Fruit fly (Drosophila melanogaster) whole organism, embryonic: Measurements from ENCODE around the gene CG13850.

ENCODE experiments used
- Ada2b ChIP-seq: fragments of 200-800 bp; sonication (Bioruptor generic); IDR thresholded peaks from 2 replicates; pipeline ENCODE4 v1.3.6; 2022; ENCODE audit warnings: missing biosample characterization, missing genetic modification characterization
- Asciz ChIP-seq: fragments of 200-800 bp; sonication (Bioruptor generic); optimal IDR thresholded peaks from 2 replicates; lab custom pipeline; 2017; ENCODE audit warnings: missing biosample characterization, mild to moderate bottlenecking, missing genetic modification characterization, missing genetic modification reagents
- BEAF-32 ChIP-seq: fragments of 200-800 bp; sonication (Bioruptor generic); optimal IDR thresholded peaks from 3 replicates; lab custom pipeline; 2017; ENCODE audit warnings: missing biosample characterization, missing genetic modification characterization, mild to moderate bottlenecking, moderate library complexity, missing genetic modification reagents
- CG10979 ChIP-seq: fragments of 200-800 bp; sonication (Bioruptor generic); optimal IDR thresholded peaks from 2 replicates; lab custom pipeline; 2018; ENCODE audit warnings: missing biosample characterization, mild to moderate bottlenecking, missing genetic modification characterization, moderate library complexity
- CG11696 ChIP-seq: fragments of 200-800 bp; sonication (Bioruptor generic); IDR thresholded peaks from 2 replicates; pipeline ENCODE4 v1.3.6; 2022; ENCODE audit warnings: missing biosample characterization, missing genetic modification characterization
- CG12744 ChIP-seq: fragments of 200-800 bp; sonication (Bioruptor generic); optimal IDR thresholded peaks from 2 replicates; lab custom pipeline; 2016; ENCODE audit warnings: missing biosample characterization, missing genetic modification characterization
- CG14860 ChIP-seq: fragments of 200-800 bp; sonication (Bioruptor generic); IDR thresholded peaks from 3 replicates; pipeline ENCODE4 v1.3.6; 2022; ENCODE audit warnings: missing biosample characterization, missing genetic modification characterization; ENCODE audit not compliant: partially characterized antibody
- CG14965 ChIP-seq: fragments of 200-800 bp; sonication (Bioruptor generic); optimal IDR thresholded peaks from 2 replicates; lab custom pipeline; 2016; ENCODE audit warnings: missing biosample characterization, missing genetic modification characterization, borderline replicate concordance
- CG15601 ChIP-seq: fragments of 200-800 bp; sonication (Bioruptor generic); optimal IDR thresholded peaks from 3 replicates; lab custom pipeline; 2019; ENCODE audit warnings: missing biosample characterization, mild to moderate bottlenecking, missing genetic modification characterization, moderate library complexity
- CG16779 ChIP-seq: fragments of 200-800 bp; sonication (Bioruptor generic); IDR thresholded peaks from 2 replicates; pipeline ENCODE4 v1.3.6; 2022; ENCODE audit warnings: missing biosample characterization, missing genetic modification characterization
- CG17328 ChIP-seq: fragments of 200-800 bp; sonication (Bioruptor generic); IDR thresholded peaks from 2 replicates; pipeline ENCODE4 v1.3.6; 2022; ENCODE audit warnings: missing biosample characterization, missing genetic modification characterization
- CG17361 ChIP-seq: fragments of 200-800 bp; sonication (Bioruptor generic); IDR thresholded peaks from 3 replicates; pipeline ENCODE4 v1.3.6; 2022; ENCODE audit warnings: missing biosample characterization, missing genetic modification characterization
- CG18011 ChIP-seq: fragments of 200-800 bp; sonication (Bioruptor generic); optimal IDR thresholded peaks from 2 replicates; lab custom pipeline; 2017; ENCODE audit warnings: missing biosample characterization, missing genetic modification characterization, mild to moderate bottlenecking, moderate library complexity, missing genotype
- CG1832 ChIP-seq: fragments of 200-800 bp; sonication (Bioruptor generic); optimal IDR thresholded peaks from 2 replicates; lab custom pipeline; 2017; ENCODE audit warnings: missing biosample characterization, mild to moderate bottlenecking, missing genetic modification characterization, inconsistent platforms
- CG34376 ChIP-seq: fragments of 200-800 bp; sonication (Bioruptor generic); optimal IDR thresholded peaks from 2 replicates; lab custom pipeline; 2018; ENCODE audit warnings: missing biosample characterization, mild to moderate bottlenecking, missing genetic modification characterization
- CG4820 ChIP-seq: fragments of 200-800 bp; sonication (Bioruptor generic); optimal IDR thresholded peaks from 3 replicates; lab custom pipeline; 2016; ENCODE audit warnings: missing biosample characterization, missing genetic modification characterization
- CG4854 ChIP-seq: fragments of 200-800 bp; sonication (Bioruptor generic); optimal IDR thresholded peaks from 2 replicates; lab custom pipeline; 2016; ENCODE audit warnings: missing biosample characterization, missing genetic modification characterization, inconsistent platforms
- CG6654 ChIP-seq: fragments of 200-800 bp; sonication (Bioruptor generic); optimal IDR thresholded peaks from 2 replicates; lab custom pipeline; 2017; ENCODE audit warnings: missing biosample characterization, mild to moderate bottlenecking, missing genetic modification characterization
- CG8290 ChIP-seq, 3 experiments: fragments of 200-800 bp; sonication (Bioruptor generic); optimal IDR thresholded peaks; 2 replicates each; lab custom pipeline; 2016 to 2019; ENCODE audit warnings: missing biosample characterization in 3 of 3, missing genetic modification characterization in 3 of 3, mild to moderate bottlenecking in 2 of 3, moderate library complexity in 1 of 3
- CG9932 ChIP-seq: fragments of 200-800 bp; sonication (Bioruptor generic); IDR thresholded peaks from 2 replicates; pipeline ENCODE4 v1.3.6; 2022; ENCODE audit warnings: missing biosample characterization, missing genetic modification characterization
- CkIIα-i1 ChIP-seq: fragments of 200-800 bp; sonication (Bioruptor generic); IDR thresholded peaks from 2 replicates; pipeline ENCODE4 v1.3.6; 2022; ENCODE audit warnings: missing biosample characterization, missing genetic modification characterization
- Dref ChIP-seq: fragments of 200-800 bp; sonication (Bioruptor generic); IDR thresholded peaks from 2 replicates; pipeline ENCODE4 v1.3.6; 2022; ENCODE audit warnings: missing biosample characterization, missing genetic modification characterization
- ERR ChIP-seq: fragments of 200-800 bp; sonication (Bioruptor generic); optimal IDR thresholded peaks from 2 replicates; lab custom pipeline; 2016; ENCODE audit warnings: missing biosample characterization, missing genetic modification characterization
- Mes4 ChIP-seq: fragments of 200-800 bp; sonication (Bioruptor generic); optimal IDR thresholded peaks from 2 replicates; lab custom pipeline; 2016; ENCODE audit warnings: missing biosample characterization, missing genetic modification characterization
- NC2α ChIP-seq: fragments of 200-800 bp; sonication (Bioruptor generic); optimal IDR thresholded peaks from 2 replicates; lab custom pipeline; 2016; ENCODE audit warnings: missing biosample characterization, missing genetic modification characterization
- NC2β ChIP-seq: fragments of 200-800 bp; sonication (Bioruptor generic); optimal IDR thresholded peaks from 2 replicates; lab custom pipeline; 2016; ENCODE audit warnings: missing biosample characterization, missing genetic modification characterization
- Nf-YC ChIP-seq: fragments of 200-800 bp; optimal IDR thresholded peaks from 3 replicates; lab custom pipeline; 2019; ENCODE audit warnings: missing biosample characterization, mild to moderate bottlenecking, missing genetic modification characterization, moderate library complexity
- Xrp1 ChIP-seq: fragments of 200-800 bp; sonication (Bioruptor generic); IDR thresholded peaks from 2 replicates; pipeline ENCODE4 v1.3.6; 2022; ENCODE audit warnings: missing biosample characterization, missing genetic modification characterization
- amos ChIP-seq: fragments of 200-800 bp; sonication (Bioruptor generic); IDR thresholded peaks from 2 replicates; pipeline ENCODE4 v1.3.6; 2022; ENCODE audit warnings: missing biosample characterization, missing genetic modification characterization; ENCODE audit not compliant: partially characterized antibody
- cg ChIP-seq: fragments of 200-800 bp; sonication (Bioruptor generic); optimal IDR thresholded peaks from 3 replicates; lab custom pipeline; 2019; ENCODE audit warnings: missing biosample characterization, mild to moderate bottlenecking, missing genetic modification characterization, moderate library complexity
- croc ChIP-seq: fragments of 200-800 bp; sonication (Bioruptor generic); conservative IDR thresholded peaks from 3 replicates; pipeline ENCODE4 v1.3.6; 2022; ENCODE audit warnings: missing biosample characterization, missing genetic modification characterization
- crp ChIP-seq, 2 experiments: fragments of 200-800 bp; sonication (Bioruptor generic); optimal IDR thresholded peaks; 2 replicates in 1 of 2; 3 replicates in 1 of 2; lab custom pipeline; 2017; ENCODE audit warnings: missing biosample characterization in 2 of 2, missing genetic modification characterization in 2 of 2, mild to moderate bottlenecking in 1 of 2, moderate library complexity in 1 of 2
- en ChIP-seq: fragments of 200-800 bp; sonication (Bioruptor generic); optimal IDR thresholded peaks from 2 replicates; lab custom pipeline; 2016; ENCODE audit warnings: missing biosample characterization, missing genetic modification characterization
- exex ChIP-seq: fragments of 200-800 bp; sonication (Bioruptor generic); optimal IDR thresholded peaks from 4 replicates; lab custom pipeline; 2018; ENCODE audit warnings: missing biosample characterization, mild to moderate bottlenecking, missing genetic modification characterization, moderate library complexity
- grn ChIP-seq: fragments of 200-800 bp; sonication (Bioruptor generic); optimal IDR thresholded peaks from 3 replicates; lab custom pipeline; 2017; ENCODE audit warnings: missing biosample characterization, missing genetic modification characterization
- ham ChIP-seq: fragments of 200-800 bp; sonication (Bioruptor generic); IDR thresholded peaks from 2 replicates; pipeline ENCODE4 v1.3.6; 2022; ENCODE audit warnings: missing biosample characterization, missing genetic modification characterization
- klu ChIP-seq: fragments of 200-800 bp; sonication (Bioruptor generic); IDR thresholded peaks from 2 replicates; pipeline ENCODE4 v1.3.6; 2022; ENCODE audit warnings: missing biosample characterization, missing genetic modification characterization
- mld ChIP-seq: fragments of 200-800 bp; sonication (Bioruptor generic); IDR thresholded peaks from 3 replicates; pipeline ENCODE4 v1.3.6; 2022; ENCODE audit warnings: missing biosample characterization, missing genetic modification characterization; ENCODE audit not compliant: partially characterized antibody
- odd ChIP-seq: fragments of 200-800 bp; sonication (Bioruptor generic); optimal IDR thresholded peaks from 2 replicates; lab custom pipeline; 2017; ENCODE audit warnings: missing biosample characterization, mild to moderate bottlenecking, missing genetic modification characterization
- pfk ChIP-seq: fragments of 200-800 bp; sonication (Bioruptor generic); optimal IDR thresholded peaks from 2 replicates; lab custom pipeline; 2018; ENCODE audit warnings: missing biosample characterization, mild to moderate bottlenecking, missing genetic modification characterization, moderate library complexity
- pnt ChIP-seq: fragments of 200-800 bp; sonication (Bioruptor generic); optimal IDR thresholded peaks from 3 replicates; lab custom pipeline; 2016; ENCODE audit warnings: missing biosample characterization, missing genetic modification characterization
- sd ChIP-seq: fragments of 200-800 bp; sonication (Bioruptor generic); optimal IDR thresholded peaks from 3 replicates; lab custom pipeline; 2018; ENCODE audit warnings: missing biosample characterization, mild to moderate bottlenecking, missing genetic modification characterization, moderate library complexity
- sob ChIP-seq: fragments of 200-800 bp; sonication (Bioruptor generic); IDR thresholded peaks from 2 replicates; pipeline ENCODE4 v1.3.6; 2022; ENCODE audit warnings: missing biosample characterization, missing genetic modification characterization
- sug ChIP-seq: fragments of 200-800 bp; optimal IDR thresholded peaks from 2 replicates; lab custom pipeline; 2019; ENCODE audit warnings: missing biosample characterization, mild to moderate bottlenecking, missing genetic modification characterization, moderate library complexity
- tap ChIP-seq: fragments of 200-800 bp; optimal IDR thresholded peaks from 3 replicates; lab custom pipeline; 2019; ENCODE audit warnings: missing biosample characterization, mild to moderate bottlenecking, missing genetic modification characterization, moderate library complexity
- tgo ChIP-seq: fragments of 200-800 bp; sonication (Bioruptor generic); IDR thresholded peaks from 3 replicates; pipeline ENCODE4 v1.3.6; 2022; ENCODE audit warnings: missing biosample characterization, missing genetic modification characterization
- unc-4 ChIP-seq: fragments of 200-800 bp; sonication (Bioruptor generic); IDR thresholded peaks from 2 replicates; pipeline ENCODE4 v1.3.6; 2022; ENCODE audit warnings: missing biosample characterization, missing genetic modification characterization; ENCODE audit not compliant: partially characterized antibody
- vnd ChIP-seq: fragments of 200-800 bp; sonication (Bioruptor generic); IDR thresholded peaks from 3 replicates; pipeline ENCODE4 v1.3.6; 2022; ENCODE audit warnings: missing biosample characterization, missing genetic modification characterization; ENCODE audit not compliant: partially characterized antibody

CG13850 gene

DNA sequence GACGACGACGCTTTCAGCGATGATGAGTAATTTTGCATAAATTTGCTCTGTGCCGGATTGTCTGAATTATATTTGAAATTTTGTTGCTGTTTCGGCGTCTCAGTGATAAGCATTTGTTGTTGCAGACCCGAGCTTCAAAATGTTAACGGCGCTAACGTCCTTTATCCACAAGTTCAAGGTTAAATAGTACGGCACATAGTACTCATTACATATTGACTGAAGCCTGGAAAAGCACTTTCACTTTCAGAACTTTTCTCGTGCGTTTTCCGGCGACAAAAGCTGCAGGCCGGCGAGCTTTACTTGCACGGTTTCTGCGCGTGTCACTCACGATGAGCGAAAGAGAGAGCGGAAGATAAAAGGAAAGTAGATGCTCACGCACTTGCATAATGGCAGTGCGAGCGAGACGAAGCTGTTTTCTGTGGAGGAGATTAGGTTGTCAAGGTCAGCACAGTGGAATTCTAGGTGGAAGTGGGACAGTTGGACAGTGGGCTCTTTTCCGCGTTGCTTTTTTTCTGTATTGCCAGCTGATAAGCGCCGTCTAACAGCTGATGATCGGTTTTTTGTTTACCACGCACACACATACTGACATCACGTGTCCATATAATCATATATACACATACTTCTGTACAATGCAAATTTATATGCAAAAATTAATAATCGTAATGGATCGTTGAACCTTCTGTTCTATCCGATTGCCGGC, 42.5 kb downstream of the CG13850 start (continued):
- TF ChIP-seq CG6654 (GFP tag; lab: Kevin White, UChicago), result peak; percentile 2
- TF ChIP-seq CG4820 (GFP tag; lab: Kevin White, UChicago), result no peak
- no peak for TF ChIP-seq Asciz
- no peak for TF ChIP-seq CG17328 (GFP tag; lab: Robert Waterston, UW)
- TF ChIP-seq pnt (GFP tag; lab: Kevin White, UChicago), result no peak
- peak; percentile 74 for TF ChIP-seq CG1832 (GFP tag; lab: Kevin White, UChicago)
- TF ChIP-seq cg, result peak; percentile 11
- 0 out of 2 replicates have a peak, but pooled peaks have one; percentile 27 for TF ChIP-seq sob
- TF ChIP-seq NC2β, result no peak
- TF ChIP-seq Mes4 (GFP tag; lab: Kevin White, UChicago), result no peak
- no peak for TF ChIP-seq CG18011 (GFP tag; lab: Kevin White, UChicago)
- peak in 1 of 2 experiments; percentile 73 for TF ChIP-seq crp (GFP tag; optimal IDR thresholded peaks at IDR 0.05; lab: Kevin White, UChicago)
- peak; percentile 60 for TF ChIP-seq vnd (GFP tag; lab: Robert Waterston, UW)
- TF ChIP-seq en (GFP tag; lab: Kevin White, UChicago), result no peak
- 0 out of 3 replicates have a peak, but pooled peaks have one; percentile 11 for TF ChIP-seq mld (GFP tag; lab: Robert Waterston, UW)
- TF ChIP-seq ham (GFP tag; lab: Robert Waterston, UW), result no peak
- no peak for TF ChIP-seq tap (tag; lab: Kevin White, UChicago)
- no peak for TF ChIP-seq CG4854 (GFP tag; lab: Kevin White, UChicago)
- TF ChIP-seq CG11696 (GFP tag; lab: Robert Waterston, UW), result no peak
- TF ChIP-seq croc, result no peak
- no peak for TF ChIP-seq Ada2b (GFP tag; lab: Robert Waterston, UW)
- no peak for TF ChIP-seq CG17361
- TF ChIP-seq Nf-YC, result peak; percentile 9
- TF ChIP-seq odd (GFP tag; lab: Kevin White, UChicago), result no peak
- TF ChIP-seq exex (tag; lab: Kevin White, UChicago), result peak; percentile 39
- no peak for TF ChIP-seq Xrp1 (GFP tag; lab: Robert Waterston, UW)
- no peak for TF ChIP-seq CG12744
- TF ChIP-seq CG15601 (tag; lab: Kevin White, UChicago), result no peak
- no peak for TF ChIP-seq NC2α (GFP tag; lab: Kevin White, UChicago)
- TF ChIP-seq amos (GFP tag; lab: Robert Waterston, UW), result peak; percentile 38; the same call in 1 of the 2 replicates
- peak; percentile 62 for TF ChIP-seq unc-4 (GFP tag; lab: Robert Waterston, UW)
- no peak for TF ChIP-seq CG10979 (tag; lab: Kevin White, UChicago)
- peak; percentile 54 for TF ChIP-seq CG34376 (GFP tag; lab: Kevin White, UChicago)
- peak; percentile 42 for TF ChIP-seq grn (GFP tag; lab: Kevin White, UChicago)
- TF ChIP-seq CG14860 (GFP tag; lab: Robert Waterston, UW), result 0 out of 3 replicates have a peak, but pooled peaks have one; percentile 29
- peak; percentile 93 for TF ChIP-seq ERR (GFP tag; lab: Kevin White, UChicago)
- TF ChIP-seq sug (tag; lab: Kevin White, UChicago), result no peak
- TF ChIP-seq CkIIα-i1 (GFP tag; lab: Robert Waterston, UW), result no peak
- peak; percentile 83 for TF ChIP-seq sd
- peak; percentile 55; the same call in 1 of the 2 replicates for TF ChIP-seq CG16779
- TF ChIP-seq CG8290 (GFP tag; optimal IDR thresholded peaks at IDR 0.05; lab: Kevin White, UChicago), result no peak
- peak in 1 of 2 experiments; percentile 33 for TF ChIP-seq CG8290 (tag; optimal IDR thresholded peaks at IDR 0.05; lab: Kevin White, UChicago)
- no peak for TF ChIP-seq pfk (GFP tag; lab: Kevin White, UChicago)
- no peak for TF ChIP-seq CG9932 (GFP tag; lab: Robert Waterston, UW)
- no peak for TF ChIP-seq Dref (GFP tag; lab: Robert Waterston, UW)
- TF ChIP-seq tgo (GFP tag; lab: Robert Waterston, UW), result no peak
- TF ChIP-seq klu (GFP tag; lab: Robert Waterston, UW), result no peak
- no peak for TF ChIP-seq CG14965 (GFP tag; lab: Kevin White, UChicago)
- peak; percentile 25 for TF ChIP-seq BEAF-32 (GFP tag; lab: Kevin White, UChicago)
